Fruit fly (Drosophila melanogaster) S2 (cell line): ENCODE measurements around the gene CG31404.

Experiments
- CG8478 ChIP-seq: fragments of >200 bp; optimal IDR thresholded peaks from 2 replicates; lab custom pipeline; 2018
- CTCF ChIP-seq, 2 experiments: fragments of >200 bp; optimal IDR thresholded peaks; 2 replicates each; lab custom pipeline; 2018

dm6 chr3R:19411371-19411770 lies 35.5 kb upstream of the CG31404 start:
- no peak for TF ChIP-seq CG8478 (lab: Kevin White, UChicago)
- TF ChIP-seq CTCF (optimal IDR thresholded peaks at IDR 0.05; lab: Kevin White, UChicago), result no peak
